Fruit fly (Drosophila melanogaster) whole organism, embryonic: ENCODE measurements around the gene mxc.
A peak's percentile ranks its signal among the peaks of the same experiment; 100 is the strongest.

Source experiments
- CG10431 ChIP-seq: fragments of 200-800 bp; sonication (Bioruptor generic); optimal IDR thresholded peaks from 3 replicates; lab custom pipeline; 2018; ENCODE audit warnings: missing biosample characterization, mild to moderate bottlenecking, missing genetic modification characterization
- CG10462 ChIP-seq: fragments of 200-800 bp; sonication (Bioruptor generic); optimal IDR thresholded peaks from 2 replicates; lab custom pipeline; 2016; ENCODE audit warnings: missing biosample characterization, missing genetic modification characterization
- CG11504 ChIP-seq: fragments of 200-800 bp; sonication (Bioruptor generic); optimal IDR thresholded peaks from 3 replicates; lab custom pipeline; 2019; ENCODE audit warnings: missing biosample characterization, mild to moderate bottlenecking, missing genetic modification characterization, moderate library complexity
- CG12104 ChIP-seq: fragments of 200-800 bp; sonication (Bioruptor generic); optimal IDR thresholded peaks from 3 replicates; lab custom pipeline; 2016; ENCODE audit warnings: missing biosample characterization, missing genetic modification characterization
- CG12236 ChIP-seq: fragments of 200-800 bp; sonication (Bioruptor generic); optimal IDR thresholded peaks from 2 replicates; lab custom pipeline; 2016; ENCODE audit warnings: missing biosample characterization, missing genetic modification characterization
- CG13424 ChIP-seq: fragments of 200-800 bp; sonication (Bioruptor generic); optimal IDR thresholded peaks from 2 replicates; lab custom pipeline; 2019; ENCODE audit warnings: missing biosample characterization, mild to moderate bottlenecking, missing genetic modification characterization, moderate library complexity
- CG13894 ChIP-seq: fragments of 200-800 bp; sonication (Bioruptor generic); optimal IDR thresholded peaks from 3 replicates; lab custom pipeline; 2018; ENCODE audit warnings: missing biosample characterization, mild to moderate bottlenecking, missing genetic modification characterization, moderate library complexity
- CG14050 ChIP-seq: fragments of 200-800 bp; sonication (Bioruptor generic); IDR thresholded peaks from 3 replicates; pipeline ENCODE4 v1.3.6; 2022; ENCODE audit warnings: missing biosample characterization, missing genetic modification characterization
- CG14710 ChIP-seq: fragments of 200-800 bp; sonication (Bioruptor generic); optimal IDR thresholded peaks from 3 replicates; lab custom pipeline; 2019; ENCODE audit warnings: missing biosample characterization, mild to moderate bottlenecking, missing genetic modification characterization, moderate library complexity
- CG1602 ChIP-seq: fragments of 200-800 bp; sonication (Bioruptor generic); optimal IDR thresholded peaks from 3 replicates; lab custom pipeline; 2016; ENCODE audit warnings: missing biosample characterization, missing genetic modification characterization
- CG16815 ChIP-seq: fragments of 200-800 bp; sonication (Bioruptor generic); optimal IDR thresholded peaks from 3 replicates; lab custom pipeline; 2017; ENCODE audit warnings: missing biosample characterization, mild to moderate bottlenecking, missing genetic modification characterization
- CG18599 ChIP-seq: fragments of 200-800 bp; sonication (Bioruptor generic); optimal IDR thresholded peaks from 3 replicates; lab custom pipeline; 2017; ENCODE audit warnings: missing biosample characterization, missing genetic modification characterization, mild to moderate bottlenecking, moderate library complexity, missing genetic modification reagents
- CG2712 ChIP-seq: fragments of 200-800 bp; optimal IDR thresholded peaks from 3 replicates; lab custom pipeline; 2019; ENCODE audit warnings: missing biosample characterization, mild to moderate bottlenecking, missing genetic modification characterization, moderate library complexity
- CG31224 ChIP-seq: fragments of 200-800 bp; sonication (Bioruptor generic); IDR thresholded peaks from 2 replicates; pipeline ENCODE4 v1.3.6; 2022; ENCODE audit warnings: missing biosample characterization, missing genetic modification characterization
- CG6683 ChIP-seq: fragments of 200-800 bp; sonication (Bioruptor generic); optimal IDR thresholded peaks from 2 replicates; lab custom pipeline; 2017; ENCODE audit warnings: missing biosample characterization, mild to moderate bottlenecking, missing genetic modification characterization, missing genetic modification reagents
- CG8089 ChIP-seq: fragments of 200-800 bp; sonication (Bioruptor generic); optimal IDR thresholded peaks from 3 replicates; lab custom pipeline; 2016; ENCODE audit warnings: missing biosample characterization, missing genetic modification characterization
- CrebB ChIP-seq: fragments of 200-800 bp; sonication (Bioruptor generic); optimal IDR thresholded peaks from 3 replicates; lab custom pipeline; 2018; ENCODE audit warnings: missing biosample characterization, mild to moderate bottlenecking, missing genetic modification characterization
- HmgD ChIP-seq: fragments of 200-800 bp; sonication (Bioruptor generic); optimal IDR thresholded peaks from 3 replicates; lab custom pipeline; 2016; ENCODE audit warnings: missing biosample characterization, missing genetic modification characterization
- Jarid2 ChIP-seq: fragments of 200-800 bp; sonication (Bioruptor generic); optimal IDR thresholded peaks from 3 replicates; lab custom pipeline; 2017; ENCODE audit warnings: mild to moderate bottlenecking, missing biosample characterization, missing genetic modification reagents, missing genetic modification characterization
- Max ChIP-seq: fragments of 200-800 bp; sonication (Bioruptor generic); optimal IDR thresholded peaks from 2 replicates; lab custom pipeline; 2016; ENCODE audit warnings: missing biosample characterization, mild to moderate bottlenecking, missing genetic modification characterization
- Neu2 ChIP-seq: fragments of 200-800 bp; sonication (Bioruptor generic); optimal IDR thresholded peaks from 3 replicates; lab custom pipeline; 2016; ENCODE audit warnings: missing biosample characterization, missing genetic modification characterization, borderline replicate concordance
- Nf-YB ChIP-seq: fragments of 200-800 bp; sonication (Bioruptor generic); optimal IDR thresholded peaks from 3 replicates; lab custom pipeline; 2019; ENCODE audit warnings: missing biosample characterization, mild to moderate bottlenecking, missing genetic modification characterization, moderate library complexity
- ash1 ChIP-seq: fragments of 200-800 bp; sonication (Bioruptor generic); optimal IDR thresholded peaks from 2 replicates; lab custom pipeline; 2018; ENCODE audit warnings: missing biosample characterization, mild to moderate bottlenecking, missing genetic modification characterization
- caup ChIP-seq: fragments of 200-800 bp; sonication (Bioruptor generic); optimal IDR thresholded peaks from 3 replicates; lab custom pipeline; 2017; ENCODE audit warnings: missing biosample characterization, mild to moderate bottlenecking, missing genetic modification characterization, moderate library complexity; ENCODE audit not compliant: severe bottlenecking
- chinmo ChIP-seq: fragments of 200-800 bp; sonication (Bioruptor generic); IDR thresholded peaks from 4 replicates; pipeline ENCODE4 v1.3.6; 2022; ENCODE audit warnings: missing biosample characterization, missing genetic modification characterization; ENCODE audit not compliant: partially characterized antibody
- crol ChIP-seq: fragments of 200-800 bp; sonication (Bioruptor generic); IDR thresholded peaks from 2 replicates; pipeline ENCODE4 v1.3.6; 2022; ENCODE audit warnings: missing biosample characterization, missing genetic modification characterization
- dati ChIP-seq: fragments of 200-800 bp; sonication (Bioruptor generic); IDR thresholded peaks from 2 replicates; pipeline ENCODE4 v1.3.6; 2022; ENCODE audit warnings: missing biosample characterization, missing genetic modification characterization
- dmrt99B ChIP-seq: fragments of 200-800 bp; sonication (Bioruptor generic); optimal IDR thresholded peaks from 2 replicates; lab custom pipeline; 2018; ENCODE audit warnings: missing biosample characterization, mild to moderate bottlenecking, missing genetic modification characterization, moderate library complexity
- eve ChIP-seq, 2 experiments: fragments of >200 bp; optimal IDR thresholded peaks; 2 replicates each; lab custom pipeline; 2017; ENCODE audit warnings: missing biosample characterization in 2 of 2, missing genetic modification characterization in 2 of 2
- exex ChIP-seq: fragments of 200-800 bp; sonication (Bioruptor generic); optimal IDR thresholded peaks from 4 replicates; lab custom pipeline; 2018; ENCODE audit warnings: missing biosample characterization, mild to moderate bottlenecking, missing genetic modification characterization, moderate library complexity
- ftz-f1 ChIP-seq: fragments of 200-800 bp; sonication (Bioruptor generic); optimal IDR thresholded peaks from 2 replicates; lab custom pipeline; 2016; ENCODE audit warnings: missing biosample characterization, missing genetic modification characterization
- gem ChIP-seq: fragments of 200-800 bp; sonication (Bioruptor generic); optimal IDR thresholded peaks from 2 replicates; lab custom pipeline; 2019; ENCODE audit warnings: missing biosample characterization, mild to moderate bottlenecking, missing genetic modification characterization, moderate library complexity
- hkb ChIP-seq, 2 experiments: fragments of 200-800 bp in 1 of 2; fragments of >200 bp in 1 of 2; sonication (Bioruptor generic) in 1 of 2; IDR thresholded peaks in 1 of 2; optimal IDR thresholded peaks in 1 of 2; 2 replicates each; pipeline versions ENCODE4 v1.3.6 to Lab custom; 2017 to 2022; ENCODE audit warnings: missing biosample characterization in 1 of 2, missing genetic modification characterization in 1 of 2
- inv ChIP-seq: fragments of 200-800 bp; sonication (Bioruptor generic); IDR thresholded peaks from 2 replicates; pipeline ENCODE4 v1.3.6; 2022; ENCODE audit warnings: missing biosample characterization, missing genetic modification characterization; ENCODE audit not compliant: partially characterized antibody
- knrl ChIP-seq: fragments of 200-800 bp; sonication (Bioruptor generic); IDR thresholded peaks from 3 replicates; pipeline ENCODE4 v1.3.6; 2022; ENCODE audit warnings: missing biosample characterization, missing genetic modification characterization; ENCODE audit not compliant: partially characterized antibody
- nerfin-2 ChIP-seq: fragments of 200-800 bp; sonication (Bioruptor generic); IDR thresholded peaks from 2 replicates; pipeline ENCODE4 v1.3.6; 2022; ENCODE audit warnings: missing biosample characterization, missing genetic modification characterization; ENCODE audit not compliant: partially characterized antibody
- org-1 ChIP-seq: fragments of 200-800 bp; sonication (Bioruptor generic); optimal IDR thresholded peaks from 2 replicates; lab custom pipeline; 2017; ENCODE audit warnings: missing biosample characterization, missing genetic modification characterization
- pros ChIP-seq: fragments of 200-800 bp; sonication (Bioruptor generic); optimal IDR thresholded peaks from 3 replicates; lab custom pipeline; 2019; ENCODE audit warnings: missing biosample characterization, mild to moderate bottlenecking, missing genetic modification characterization, moderate library complexity
- ranshi ChIP-seq: fragments of 200-800 bp; sonication (Bioruptor generic); IDR thresholded peaks from 2 replicates; pipeline ENCODE4 v1.3.6; 2022; ENCODE audit warnings: missing biosample characterization, missing genetic modification characterization
- run ChIP-seq: fragments of 200-800 bp; sonication (Bioruptor generic); optimal IDR thresholded peaks from 3 replicates; lab custom pipeline; 2018; ENCODE audit warnings: missing biosample characterization, mild to moderate bottlenecking, missing genetic modification characterization
- sens-2 ChIP-seq: fragments of 200-800 bp; sonication (Bioruptor generic); IDR thresholded peaks from 2 replicates; pipeline ENCODE4 v1.3.6; 2022; ENCODE audit warnings: missing biosample characterization, missing genetic modification characterization
- sima ChIP-seq: fragments of 200-800 bp; sonication (Bioruptor generic); optimal IDR thresholded peaks from 2 replicates; lab custom pipeline; 2016; ENCODE audit warnings: missing biosample characterization, missing genetic modification characterization
- sob ChIP-seq: fragments of 200-800 bp; sonication (Bioruptor generic); IDR thresholded peaks from 2 replicates; pipeline ENCODE4 v1.3.6; 2022; ENCODE audit warnings: missing biosample characterization, missing genetic modification characterization
- sqz ChIP-seq: fragments of 200-800 bp; sonication (Bioruptor generic); optimal IDR thresholded peaks from 3 replicates; lab custom pipeline; 2018; ENCODE audit warnings: missing biosample characterization, mild to moderate bottlenecking, missing genetic modification characterization
- sug ChIP-seq: fragments of 200-800 bp; optimal IDR thresholded peaks from 2 replicates; lab custom pipeline; 2019; ENCODE audit warnings: missing biosample characterization, mild to moderate bottlenecking, missing genetic modification characterization, moderate library complexity
- twi ChIP-seq: fragments of 200-800 bp; optimal IDR thresholded peaks from 2 replicates; lab custom pipeline; 2019; ENCODE audit warnings: missing biosample characterization, mild to moderate bottlenecking, missing genetic modification characterization, moderate library complexity
- vnd ChIP-seq: fragments of 200-800 bp; sonication (Bioruptor generic); IDR thresholded peaks from 3 replicates; pipeline ENCODE4 v1.3.6; 2022; ENCODE audit warnings: missing biosample characterization, missing genetic modification characterization; ENCODE audit not compliant: partially characterized antibody
- wdn ChIP-seq: fragments of 200-800 bp; sonication (Bioruptor generic); IDR thresholded peaks from 2 replicates; pipeline ENCODE4 v1.3.6; 2022; ENCODE audit warnings: missing biosample characterization, missing genetic modification characterization
- zen ChIP-seq: fragments of 200-800 bp; sonication (Bioruptor generic); optimal IDR thresholded peaks from 3 replicates; lab custom pipeline; 2018; ENCODE audit warnings: missing biosample characterization, mild to moderate bottlenecking, missing genetic modification characterization, moderate library complexity

The mxc gene

dm6 chrX:9196362-9196761, 46.9 kb downstream of the mxc start, which contains the start of gene CG12118 (continued):
- peak; percentile 75 for TF ChIP-seq CG13894 (tag; lab: Kevin White, UChicago)
- peak; percentile 28 for TF ChIP-seq org-1 (GFP tag; lab: Kevin White, UChicago)
- TF ChIP-seq sima = no peak
- TF ChIP-seq CG1602 = peak; percentile 83
- no peak for TF ChIP-seq CG10431 (GFP tag; lab: Kevin White, UChicago)
- peak; percentile 57 for TF ChIP-seq sug (tag; lab: Kevin White, UChicago)
- no peak for TF ChIP-seq dati (GFP tag; lab: Robert Waterston, UW)
- no peak for TF ChIP-seq ftz-f1 (GFP tag; lab: Kevin White, UChicago)
- peak; percentile 94 for TF ChIP-seq vnd
- peak; percentile 75 for TF ChIP-seq ranshi (GFP tag; lab: Robert Waterston, UW)
- peak; percentile 89 for TF ChIP-seq nerfin-2 (GFP tag; lab: Robert Waterston, UW)
- peak; percentile 72 for TF ChIP-seq CG18599 (GFP tag; lab: Kevin White, UChicago)
- TF ChIP-seq CG14710 = peak; percentile 88
- TF ChIP-seq ash1 = no peak
- peak; percentile 73 for TF ChIP-seq dmrt99B (tag; lab: Kevin White, UChicago)
- peak; percentile 85 for TF ChIP-seq CG2712 (tag; lab: Kevin White, UChicago)
- no peak for TF ChIP-seq CG12236 (GFP tag; lab: Kevin White, UChicago)
- no peak for TF ChIP-seq run
- TF ChIP-seq CG14050 (GFP tag; lab: Robert Waterston, UW) = peak; percentile 65
- peak; percentile 73 for TF ChIP-seq inv
- TF ChIP-seq caup (GFP tag; lab: Kevin White, UChicago) = peak; percentile 62
- TF ChIP-seq CG8089 (GFP tag; lab: Kevin White, UChicago) = no peak
- TF ChIP-seq CG16815 (GFP tag; lab: Kevin White, UChicago) = peak; percentile 55
- TF ChIP-seq sqz (GFP tag; lab: Kevin White, UChicago) = peak; percentile 43
- TF ChIP-seq CG11504 = peak; percentile 77
- peak; percentile 84 for TF ChIP-seq CG13424
- no peak for TF ChIP-seq pros (GFP tag; lab: Kevin White, UChicago)
- no peak for TF ChIP-seq Neu2
- peak; percentile 78 for TF ChIP-seq zen (tag; lab: Kevin White, UChicago)
- TF ChIP-seq eve (GFP tag; optimal IDR thresholded peaks at IDR 0.05; lab: Kevin White, UChicago) = no peak
- TF ChIP-seq exex (tag; lab: Kevin White, UChicago) = peak; percentile 50
- TF ChIP-seq Jarid2 (GFP tag; lab: Kevin White, UChicago) = no peak
- TF ChIP-seq HmgD (GFP tag; lab: Kevin White, UChicago) = no peak
- TF ChIP-seq chinmo = peak; percentile 72; the same call in 1 of the 4 replicates
- TF ChIP-seq CG31224 (GFP tag; lab: Robert Waterston, UW) = peak; percentile 79
- TF ChIP-seq gem (tag; lab: Kevin White, UChicago) = peak; percentile 91
- peak; percentile 45 for TF ChIP-seq CG6683 (GFP tag; lab: Kevin White, UChicago)
- no peak for TF ChIP-seq CrebB
- TF ChIP-seq knrl (GFP tag; lab: Robert Waterston, UW) = peak; percentile 93
- TF ChIP-seq CG12104 (GFP tag; lab: Kevin White, UChicago) = peak; percentile 64
- peak; percentile 53 for TF ChIP-seq Nf-YB (GFP tag; lab: Kevin White, UChicago)
- TF ChIP-seq twi (tag; lab: Kevin White, UChicago) = peak; percentile 22
- TF ChIP-seq sens-2 = 0 out of 2 replicates have a peak, but pooled peaks have one; percentile 46
- peak; percentile 72 for TF ChIP-seq CG10462
- peak; percentile 88 for TF ChIP-seq wdn (GFP tag; lab: Robert Waterston, UW)
- TF ChIP-seq hkb (optimal IDR thresholded peaks at IDR 0.05; lab: Kevin White, UChicago) = no peak
- TF ChIP-seq hkb (GFP tag; IDR thresholded peaks at IDR 0.05; lab: Robert Waterston, UW) = peak; percentile 83
- TF ChIP-seq crol = no peak
- peak; percentile 90 for TF ChIP-seq sob (GFP tag; lab: Robert Waterston, UW)
- peak; percentile 73 for TF ChIP-seq Max (GFP tag; lab: Kevin White, UChicago)
